Fruit fly (Drosophila melanogaster) S2 (cell line): ENCODE measurements around the gene CG5188.

Source experiments
- CG8478 ChIP-seq: fragments of >200 bp; optimal IDR thresholded peaks from 2 replicates; lab custom pipeline; 2018
- CTCF ChIP-seq, 2 experiments: fragments of >200 bp; optimal IDR thresholded peaks; 2 replicates each; lab custom pipeline; 2018

DNA sequence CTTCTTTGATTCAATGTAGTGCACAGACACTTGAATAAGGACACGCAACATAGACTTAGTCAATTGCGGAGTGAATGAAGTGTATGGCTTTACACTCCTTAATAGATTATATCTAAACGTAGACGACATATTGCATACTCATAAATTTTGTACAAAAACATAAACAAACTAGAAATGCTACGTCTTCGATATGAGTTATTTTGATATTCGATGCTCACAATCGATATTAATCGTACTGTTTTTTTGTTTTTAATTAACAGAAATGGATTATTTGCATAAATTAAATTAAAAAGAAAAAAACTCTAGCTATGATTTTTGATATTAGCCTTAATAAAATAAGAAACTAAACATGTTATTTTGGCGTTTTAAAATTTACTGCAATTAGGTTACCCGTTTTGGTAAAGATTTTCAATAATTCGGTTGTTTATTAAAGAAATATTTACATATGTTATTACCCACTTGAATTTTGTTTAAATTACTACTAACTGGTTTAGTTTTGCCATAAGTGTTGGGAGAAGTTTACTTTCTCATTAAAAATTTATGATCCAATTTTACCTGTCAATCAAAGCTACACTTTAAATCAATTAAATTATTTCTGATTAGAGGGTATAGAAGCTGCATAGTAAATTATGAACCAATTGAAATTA, 23.5 kb upstream of the CG5188 start, which contains the start of the genes CG17768, LSm-4 and Ir31a:
- no peak for TF ChIP-seq CG8478 (lab: Kevin White, UChicago)
- no peak for TF ChIP-seq CTCF (optimal IDR thresholded peaks at IDR 0.05; lab: Kevin White, UChicago)
